Worm (Caenorhabditis elegans) whole organism, L4 larva: ENCODE data around the gene F01G12.18.

Source experiments
- D1046.2 ChIP-seq: fragments of 200-800 bp; sonication (Bioruptor generic); IDR thresholded peaks from 2 replicates; pipeline ENCODE4 v1.3.6; 2022; ENCODE audit warnings: missing genetic modification characterization, missing compliant biosample characterization
- F44E2.7 ChIP-seq: fragments of 200-800 bp; sonication (Bioruptor generic); IDR thresholded peaks from 2 replicates; pipeline ENCODE4 v2.1.2; 2022; ENCODE audit warnings: missing genetic modification characterization, missing compliant biosample characterization
- T26A8.4 ChIP-seq: fragments of 200-800 bp; sonication (Bioruptor generic); IDR thresholded peaks from 2 replicates; pipeline ENCODE4 v1.3.6; 2022; ENCODE audit warnings: missing genetic modification characterization, missing compliant biosample characterization
- Y105C5A.15 ChIP-seq: fragments of 200-800 bp; sonication (Bioruptor generic); IDR thresholded peaks from 2 replicates; pipeline ENCODE4 v1.3.6; 2022; ENCODE audit warnings: missing genetic modification characterization, missing compliant biosample characterization
- Y48G9A.11 ChIP-seq: fragments of 200-800 bp; sonication (Bioruptor generic); IDR thresholded peaks from 2 replicates; pipeline ENCODE4 v1.3.6; 2022; ENCODE audit warnings: missing genetic modification reagents, missing genetic modification characterization, missing compliant biosample characterization
- Y5F2A.4 ChIP-seq: fragments of 200-800 bp; sonication (Bioruptor generic); optimal IDR thresholded peaks from 2 replicates; lab custom pipeline; 2018; ENCODE audit warnings: mild to moderate bottlenecking, missing genetic modification characterization, missing compliant biosample characterization
- ceh-20 ChIP-seq: fragments of 200-800 bp; sonication (Bioruptor generic); IDR thresholded peaks from 2 replicates; pipeline ENCODE4 v1.3.6; 2022; ENCODE audit warnings: missing genetic modification reagents, missing genetic modification characterization, missing compliant biosample characterization
- ceh-44 ChIP-seq: fragments of 200-800 bp; sonication (Bioruptor generic); IDR thresholded peaks from 2 replicates; pipeline ENCODE4 v1.3.6; 2022; ENCODE audit warnings: missing genetic modification reagents, missing genetic modification characterization, missing compliant biosample characterization
- ctbp-1 ChIP-seq: fragments of 200-800 bp; sonication (Bioruptor generic); IDR thresholded peaks from 2 replicates; pipeline ENCODE4 v1.3.6; 2022; ENCODE audit warnings: missing genetic modification reagents, missing genetic modification characterization, missing compliant biosample characterization
- daf-16 ChIP-seq, 3 experiments: sonication (generic microtip); optimal IDR thresholded peaks; 2 replicates each; lab custom pipeline; 2016 to 2017; ENCODE audit warnings: missing genetic modification characterization in 3 of 3, missing genetic modification reagents in 3 of 3, mild to moderate bottlenecking in 2 of 3, missing compliant biosample characterization in 2 of 3, missing biosample characterization in 1 of 3, moderate library complexity in 1 of 3
- dmd-8 ChIP-seq: fragments of 200-800 bp; sonication (Bioruptor generic); IDR thresholded peaks from 2 replicates; pipeline ENCODE4 v1.3.6; 2022; ENCODE audit warnings: missing genetic modification characterization, missing compliant biosample characterization
- duxl-1 ChIP-seq: sonication (generic microtip); optimal IDR thresholded peaks from 2 replicates; lab custom pipeline; 2016; ENCODE audit warnings: mild to moderate bottlenecking, missing genetic modification characterization, moderate library complexity, missing compliant biosample characterization; ENCODE audit not compliant: poor library complexity
- dve-1 ChIP-seq: sonication (generic microtip); optimal IDR thresholded peaks from 2 replicates; lab custom pipeline; 2017; ENCODE audit warnings: antibody characterized with exemption, mild to moderate bottlenecking, missing genetic modification characterization, missing compliant biosample characterization; ENCODE audit not compliant: insufficient read depth
- egl-43 ChIP-seq: fragments of 200-800 bp; sonication (Bioruptor generic); IDR thresholded peaks from 2 replicates; pipeline ENCODE4 v1.3.6; 2022; ENCODE audit warnings: missing genetic modification reagents, missing genetic modification characterization, missing compliant biosample characterization
- gei-8 ChIP-seq: fragments of 200-800 bp; sonication (Bioruptor generic); optimal IDR thresholded peaks from 2 replicates; lab custom pipeline; 2018; ENCODE audit warnings: mild to moderate bottlenecking, missing genetic modification characterization, missing compliant biosample characterization
- hlh-11 ChIP-seq: fragments of 200-800 bp; sonication (Bioruptor generic); optimal IDR thresholded peaks from 2 replicates; lab custom pipeline; 2018; ENCODE audit warnings: mild to moderate bottlenecking, missing genetic modification characterization, missing compliant biosample characterization
- jun-1 ChIP-seq: fragments of 150-350 bp; optimal IDR thresholded peaks from 2 replicates; lab custom pipeline; 2014; ENCODE audit warnings: missing biosample characterization, missing genetic modification reagents, missing genetic modification characterization
- lin-1 ChIP-seq: fragments of 200-800 bp; sonication (Bioruptor generic); IDR thresholded peaks from 2 replicates; pipeline ENCODE4 v1.3.6; 2022; ENCODE audit warnings: missing genetic modification reagents, missing genetic modification characterization, missing compliant biosample characterization
- lin-13 ChIP-seq: fragments of 150-350 bp; optimal IDR thresholded peaks from 2 replicates; lab custom pipeline; 2014; ENCODE audit warnings: missing biosample characterization, missing genetic modification reagents, missing genetic modification characterization
- lsy-2 ChIP-seq, 2 experiments: fragments of 150-350 bp in 1 of 2; sonication (generic microtip) in 1 of 2; optimal IDR thresholded peaks; 2 replicates each; lab custom pipeline; 2014 to 2017; ENCODE audit warnings: missing biosample characterization in 2 of 2, missing genetic modification characterization in 2 of 2
- madf-5 ChIP-seq, 2 experiments: fragments of 200-800 bp; sonication (Bioruptor generic); IDR thresholded peaks; 2 replicates each; pipeline ENCODE4 v1.3.6; 2022; ENCODE audit warnings: missing compliant biosample characterization in 2 of 2, missing genetic modification characterization in 2 of 2
- mxl-3 ChIP-seq: fragments of 200-800 bp; sonication (Bioruptor generic); optimal IDR thresholded peaks from 2 replicates; lab custom pipeline; 2018; ENCODE audit warnings: mild to moderate bottlenecking, missing genetic modification characterization, missing compliant biosample characterization
- nhr-10 ChIP-seq: fragments of 150-350 bp; optimal IDR thresholded peaks from 2 replicates; lab custom pipeline; 2014; ENCODE audit warnings: missing biosample characterization, missing genetic modification characterization
- nhr-111 ChIP-seq: fragments of 200-800 bp; sonication (Bioruptor generic); optimal IDR thresholded peaks from 2 replicates; lab custom pipeline; 2018; ENCODE audit warnings: mild to moderate bottlenecking, missing genetic modification characterization, missing compliant biosample characterization
- nhr-41 ChIP-seq: fragments of 200-800 bp; sonication (Bioruptor generic); IDR thresholded peaks from 2 replicates; pipeline ENCODE4 v1.3.6; 2022; ENCODE audit warnings: missing genetic modification reagents, missing genetic modification characterization, missing compliant biosample characterization
- nhr-76 ChIP-seq: fragments of 150-350 bp; optimal IDR thresholded peaks from 2 replicates; lab custom pipeline; 2014; ENCODE audit warnings: missing biosample characterization, missing genetic modification characterization
- pha-4 ChIP-seq, 2 experiments: fragments of 150-350 bp in 1 of 2; fragments of 200-800 bp in 1 of 2; sonication (Bioruptor generic) in 1 of 2; IDR thresholded peaks in 1 of 2; optimal IDR thresholded peaks in 1 of 2; 2 replicates each; pipeline versions ENCODE4 v1.3.6 to Lab custom; 2014 to 2022; ENCODE audit warnings: missing genetic modification characterization in 2 of 2, missing genetic modification reagents in 2 of 2, missing biosample characterization in 1 of 2, missing compliant biosample characterization in 1 of 2
- php-3 ChIP-seq: fragments of 200-800 bp; sonication (Bioruptor generic); IDR thresholded peaks from 2 replicates; pipeline ENCODE4 v1.3.6; 2022; ENCODE audit warnings: missing genetic modification reagents, missing genetic modification characterization, missing compliant biosample characterization
- rbr-2 ChIP-seq: sonication (generic microtip); optimal IDR thresholded peaks from 2 replicates; lab custom pipeline; 2016; ENCODE audit warnings: missing genotype, missing genetic modification characterization, missing compliant biosample characterization
- set-16 ChIP-seq: fragments of 200-800 bp; sonication (Bioruptor generic); IDR thresholded peaks from 2 replicates; pipeline ENCODE4 v1.3.6; 2022; ENCODE audit warnings: missing genetic modification reagents, missing genetic modification characterization, missing compliant biosample characterization
- spr-1 ChIP-seq: sonication (generic microtip); optimal IDR thresholded peaks from 2 replicates; lab custom pipeline; 2016; ENCODE audit warnings: mild to moderate bottlenecking, missing genetic modification characterization, missing compliant biosample characterization
- tra-1 ChIP-seq: fragments of 200-800 bp; sonication (Bioruptor generic); IDR thresholded peaks from 2 replicates; pipeline ENCODE4 v1.3.6; 2022; ENCODE audit warnings: missing genetic modification reagents, missing genetic modification characterization, missing compliant biosample characterization
- unc-39 ChIP-seq: sonication (generic microtip); optimal IDR thresholded peaks from 2 replicates; lab custom pipeline; 2017; ENCODE audit warnings: missing biosample characterization, missing genetic modification characterization
- zag-1 ChIP-seq: fragments of 150-350 bp; optimal IDR thresholded peaks from 2 replicates; lab custom pipeline; 2014; ENCODE audit warnings: missing biosample characterization, missing genetic modification characterization
- zip-2 ChIP-seq: fragments of 150-350 bp; optimal IDR thresholded peaks from 2 replicates; lab custom pipeline; 2014; ENCODE audit warnings: missing biosample characterization, missing genetic modification characterization

Gene F01G12.18

ce11 chrX:16404815-16405214, 6.5 kb upstream of the F01G12.18 start (continued):
- TF ChIP-seq ceh-44 (GFP tag; lab: Robert Waterston, UW): no peak
- no peak for TF ChIP-seq nhr-41
- TF ChIP-seq Y105C5A.15 (GFP tag; lab: Robert Waterston, UW): no peak
- TF ChIP-seq nhr-10 (tag; lab: Kevin White, UChicago): no peak
- TF ChIP-seq ceh-20 (GFP tag; lab: Robert Waterston, UW): peak; percentile 17; the same call in 1 of the 2 replicates
- no peak for TF ChIP-seq lin-13
- TF ChIP-seq zag-1 (tag; lab: Kevin White, UChicago): no peak
- no peak for TF ChIP-seq gei-8 (GFP tag; lab: Kevin White, UChicago)
- TF ChIP-seq php-3: peak; percentile 92
- no peak for TF ChIP-seq spr-1 (tag; lab: Kevin White, UChicago)
- TF ChIP-seq nhr-111 (GFP tag; lab: Kevin White, UChicago): no peak
- TF ChIP-seq dve-1 (tag; lab: Kevin White, UChicago): peak; percentile 78

- TF ChIP-seq mxl-3 (GFP tag; lab: Kevin White, UChicago) (peak; percentile 34), nhr-76 (tag; lab: Kevin White, UChicago) (no peak), egl-43 (0 out of 2 replicates have a peak, but pooled peaks have one; percentile 48), set-16 (GFP tag; lab: Robert Waterston, UW) (peak; percentile 97), T26A8.4 (GFP tag; lab: Robert Waterston, UW) (no peak), jun-1 (tag; lab: Kevin White, UChicago) (no peak), Y48G9A.11 (GFP tag; lab: Robert Waterston, UW) (0 out of 2 replicates have a peak, but pooled peaks have one; percentile 35), madf-5 (GFP tag; IDR thresholded peaks at IDR 0.05; lab: Robert Waterston, UW) (no peak), Y5F2A.4 (GFP tag; lab: Kevin White, UChicago) (no peak), dve-1 (tag; lab: Kevin White, UChicago) (no peak), tra-1 (0 out of 2 replicates have a peak, but pooled peaks have one; percentile 43), hlh-11 (tag; lab: Kevin White, UChicago) (peak; percentile 34)
These were observed 5.2 kb upstream of the F01G12.18 start for ce11 chrX:16403424-16403823.

ce11 chrX:16402787-16403186, 4.5 kb upstream of the F01G12.18 start:
- TF ChIP-seq pha-4 (GFP tag; IDR thresholded peaks at IDR 0.05; lab: Robert Waterston, UW) (0 out of 2 replicates have a peak, but pooled peaks have one; percentile 14), pha-4 (tag; optimal IDR thresholded peaks at IDR 0.05; lab: Kevin White, UChicago) (no peak), F44E2.7 (GFP tag; lab: Robert Waterston, UW) (no peak), Y48G9A.11 (GFP tag; lab: Robert Waterston, UW) (no peak), lsy-2 (tag; optimal IDR thresholded peaks at IDR 0.05; lab: Kevin White, UChicago) (no peak)

- TF ChIP-seq unc-39 (tag; lab: Kevin White, UChicago) (no peak), D1046.2 (GFP tag; lab: Robert Waterston, UW) (no peak), dmd-8 (no peak), lin-1 (GFP tag; lab: Robert Waterston, UW) (no peak), rbr-2 (tag; lab: Kevin White, UChicago) (no peak), duxl-1 (tag; lab: Kevin White, UChicago) (no peak), daf-16 (GFP tag; optimal IDR thresholded peaks at IDR 0.05; lab: Kevin White, UChicago) (no peak), daf-16 (tag; optimal IDR thresholded peaks at IDR 0.05; lab: Kevin White, UChicago) (no peak), zip-2 (no peak), ctbp-1 (GFP tag; lab: Robert Waterston, UW) (no peak), F44E2.7 (GFP tag; lab: Robert Waterston, UW) (no peak), T26A8.4 (GFP tag; lab: Robert Waterston, UW) (no peak), lsy-2 (tag; optimal IDR thresholded peaks at IDR 0.05; lab: Kevin White, UChicago) (no peak)
These were observed 4.0 kb upstream of the F01G12.18 start for ce11 chrX:16402303-16402702.
